Worm (Caenorhabditis elegans) whole organism, L2 larva: ENCODE measurements around the gene F46F3.3.

ENCODE experiments used
- C34F6.9 ChIP-seq: fragments of 150-350 bp; optimal IDR thresholded peaks from 2 replicates; lab custom pipeline; 2014; ENCODE audit warnings: missing biosample characterization, missing genetic modification characterization
- F13H6.1 ChIP-seq: sonication (generic microtip); optimal IDR thresholded peaks from 2 replicates; lab custom pipeline; 2016; ENCODE audit warnings: missing genetic modification characterization, missing compliant biosample characterization
- R02D3.7 ChIP-seq: fragments of 150-350 bp; optimal IDR thresholded peaks from 2 replicates; lab custom pipeline; 2014; ENCODE audit warnings: missing biosample characterization, missing genetic modification characterization
- Y55F3AM.14 ChIP-seq: fragments of 200-800 bp; sonication (Bioruptor generic); optimal IDR thresholded peaks from 2 replicates; lab custom pipeline; 2018; ENCODE audit warnings: mild to moderate bottlenecking, missing genetic modification characterization, missing compliant biosample characterization
- ZK546.5 ChIP-seq: sonication (generic microtip); optimal IDR thresholded peaks from 2 replicates; lab custom pipeline; 2017; ENCODE audit warnings: missing biosample characterization, missing genetic modification characterization
- alr-1 ChIP-seq: fragments of 150-350 bp; optimal IDR thresholded peaks from 2 replicates; lab custom pipeline; 2014; ENCODE audit warnings: missing biosample characterization, missing genetic modification characterization
- aly-2 ChIP-seq: fragments of 150-350 bp; optimal IDR thresholded peaks from 2 replicates; lab custom pipeline; 2014; ENCODE audit warnings: missing biosample characterization, missing genetic modification characterization
- ama-1 ChIP-seq: fragments of 150-350 bp; optimal IDR thresholded peaks from 2 replicates; lab custom pipeline; 2018; ENCODE audit warnings: inconsistent platforms
- ceh-16 ChIP-seq: fragments of 150-350 bp; optimal IDR thresholded peaks from 2 replicates; lab custom pipeline; 2014; ENCODE audit warnings: missing biosample characterization, missing genetic modification characterization
- ceh-82 ChIP-seq: fragments of 150-350 bp; optimal IDR thresholded peaks from 2 replicates; lab custom pipeline; 2014; ENCODE audit warnings: missing biosample characterization, missing genetic modification characterization
- crh-2 ChIP-seq: sonication (generic microtip); optimal IDR thresholded peaks from 2 replicates; lab custom pipeline; 2017; ENCODE audit warnings: missing biosample characterization, missing genetic modification characterization
- dmd-4 ChIP-seq: sonication (generic microtip); optimal IDR thresholded peaks from 2 replicates; lab custom pipeline; 2017; ENCODE audit warnings: missing biosample characterization, missing genetic modification characterization
- egl-27 ChIP-seq: sonication (generic microtip); optimal IDR thresholded peaks from 3 replicates; lab custom pipeline; 2017; ENCODE audit warnings: missing biosample characterization, missing genetic modification reagents, missing genetic modification characterization
- elt-1 ChIP-seq: fragments of 150-350 bp; optimal IDR thresholded peaks from 2 replicates; lab custom pipeline; 2014; ENCODE audit warnings: missing biosample characterization, missing genetic modification characterization
- fos-1 ChIP-seq: fragments of 150-350 bp; optimal IDR thresholded peaks from 2 replicates; lab custom pipeline; 2014; ENCODE audit warnings: missing biosample characterization, missing genetic modification characterization
- gmeb-1 ChIP-seq: fragments of 150-350 bp; optimal IDR thresholded peaks from 2 replicates; lab custom pipeline; 2014; ENCODE audit warnings: missing biosample characterization, missing genetic modification characterization
- lin-11 ChIP-seq: fragments of 150-350 bp; sonication (generic microtip); optimal IDR thresholded peaks from 2 replicates; lab custom pipeline; 2014; ENCODE audit warnings: missing biosample characterization, missing genetic modification characterization, inconsistent platforms, mixed read lengths
- lin-13 ChIP-seq: fragments of 150-350 bp; optimal IDR thresholded peaks from 2 replicates; lab custom pipeline; 2014; ENCODE audit warnings: missing biosample characterization, missing genetic modification reagents, missing genetic modification characterization
- lin-39 ChIP-seq: fragments of 150-350 bp; optimal IDR thresholded peaks from 2 replicates; lab custom pipeline; 2014; ENCODE audit warnings: missing biosample characterization, missing genetic modification reagents, missing genetic modification characterization
- lsy-2 ChIP-seq, 2 experiments: fragments of 150-350 bp in 1 of 2; sonication (generic microtip) in 1 of 2; optimal IDR thresholded peaks; 2 replicates each; lab custom pipeline; 2014 to 2017; ENCODE audit warnings: missing biosample characterization in 2 of 2, missing genetic modification characterization in 2 of 2
- mab-5 ChIP-seq: fragments of 150-350 bp; optimal IDR thresholded peaks from 2 replicates; lab custom pipeline; 2014; ENCODE audit warnings: missing biosample characterization, missing genetic modification characterization
- mdl-1 ChIP-seq, 2 experiments: fragments of 150-350 bp in 1 of 2; sonication (generic microtip) in 1 of 2; optimal IDR thresholded peaks; 2 replicates each; lab custom pipeline; 2017; ENCODE audit warnings: missing biosample characterization in 2 of 2, missing genetic modification characterization in 2 of 2
- nhr-10 ChIP-seq: sonication (generic microtip); optimal IDR thresholded peaks from 2 replicates; lab custom pipeline; 2017; ENCODE audit warnings: missing biosample characterization, missing genetic modification characterization
- nhr-11 ChIP-seq: fragments of 150-350 bp; optimal IDR thresholded peaks from 2 replicates; lab custom pipeline; 2014; ENCODE audit warnings: missing biosample characterization, missing genetic modification characterization
- nhr-12 ChIP-seq: fragments of 150-350 bp; optimal IDR thresholded peaks from 2 replicates; lab custom pipeline; 2014; ENCODE audit warnings: missing biosample characterization, missing genetic modification characterization
- nhr-129 ChIP-seq: fragments of 150-350 bp; optimal IDR thresholded peaks from 2 replicates; lab custom pipeline; 2014; ENCODE audit warnings: missing biosample characterization, missing genetic modification characterization
- nhr-21 ChIP-seq: fragments of 150-350 bp; optimal IDR thresholded peaks from 2 replicates; lab custom pipeline; 2014; ENCODE audit warnings: missing biosample characterization, missing genetic modification characterization
- nhr-23 ChIP-seq: fragments of 150-350 bp; optimal IDR thresholded peaks from 2 replicates; lab custom pipeline; 2014; ENCODE audit warnings: missing biosample characterization, missing genetic modification reagents, missing genetic modification characterization
- nhr-25 ChIP-seq: fragments of 150-350 bp; sonication (generic microtip); optimal IDR thresholded peaks from 3 replicates; lab custom pipeline; 2014; ENCODE audit warnings: missing biosample characterization, missing genetic modification characterization
- nhr-6 ChIP-seq: fragments of 150-350 bp; optimal IDR thresholded peaks from 2 replicates; lab custom pipeline; 2014; ENCODE audit warnings: missing biosample characterization, missing genetic modification characterization
- nhr-77 ChIP-seq: fragments of 150-350 bp; optimal IDR thresholded peaks from 2 replicates; lab custom pipeline; 2014; ENCODE audit warnings: missing biosample characterization, missing genetic modification characterization
- sem-4 ChIP-seq: fragments of 150-350 bp; optimal IDR thresholded peaks from 2 replicates; lab custom pipeline; 2014; ENCODE audit warnings: missing biosample characterization, missing genetic modification reagents, missing genetic modification characterization
- skn-1 ChIP-seq: sonication (generic microtip); optimal IDR thresholded peaks from 2 replicates; lab custom pipeline; 2017; ENCODE audit warnings: missing biosample characterization, missing genetic modification characterization
- snpc-4 ChIP-seq: fragments of 150-350 bp; optimal IDR thresholded peaks from 2 replicates; lab custom pipeline; 2014; ENCODE audit warnings: missing biosample characterization, missing genetic modification characterization
- zag-1 ChIP-seq: fragments of 150-350 bp; optimal IDR thresholded peaks from 2 replicates; lab custom pipeline; 2014; ENCODE audit warnings: missing biosample characterization, missing genetic modification characterization
- ztf-1 ChIP-seq: fragments of 200-800 bp; sonication (Bioruptor generic); conservative IDR thresholded peaks from 2 replicates; pipeline ENCODE4 v1.3.6; 2022; ENCODE audit warnings: missing genetic modification characterization, missing compliant biosample characterization
- ztf-11 ChIP-seq: sonication (generic microtip); optimal IDR thresholded peaks from 2 replicates; lab custom pipeline; 2017; ENCODE audit warnings: missing biosample characterization, missing genetic modification characterization
- ztf-4 ChIP-seq: fragments of 150-350 bp; optimal IDR thresholded peaks from 2 replicates; lab custom pipeline; 2014; ENCODE audit warnings: missing biosample characterization, missing genetic modification characterization

Gene F46F3.3

ce11 chrV:11697482-11697881, 30.2 kb downstream of the F46F3.3 start:
- TF ChIP-seq nhr-6 (tag; lab: Kevin White, UChicago) (no peak), ama-1 (lab: Kevin White, UChicago) (no peak), F13H6.1 (tag; lab: Kevin White, UChicago) (no peak), mdl-1 (tag; optimal IDR thresholded peaks at IDR 0.05; lab: Kevin White, UChicago) (no peak), nhr-23 (tag; lab: Kevin White, UChicago) (no peak), ztf-4 (tag; lab: Kevin White, UChicago) (no peak), aly-2 (tag; lab: Kevin White, UChicago) (no peak), lin-13 (no peak), ZK546.5 (tag; lab: Kevin White, UChicago) (no peak), sem-4 (tag; lab: Kevin White, UChicago) (peak; percentile 66), zag-1 (tag; lab: Kevin White, UChicago) (peak; percentile 6), Y55F3AM.14 (GFP tag; lab: Kevin White, UChicago) (no peak), fos-1 (tag; lab: Kevin White, UChicago) (no peak), ceh-16 (tag; lab: Kevin White, UChicago) (no peak), crh-2 (tag; lab: Kevin White, UChicago) (peak; percentile 28), nhr-12 (tag; lab: Kevin White, UChicago) (no peak), mab-5 (tag; lab: Kevin White, UChicago) (no peak), lin-39 (tag; lab: Kevin White, UChicago) (no peak), ztf-11 (tag; lab: Kevin White, UChicago) (no peak), nhr-11 (tag; lab: Kevin White, UChicago) (no peak), C34F6.9 (no peak), lsy-2 (tag; optimal IDR thresholded peaks at IDR 0.05; lab: Kevin White, UChicago) (peak in 1 of 2 experiments; percentile 16), lin-11 (tag; lab: Kevin White, UChicago) (no peak), nhr-21 (tag; lab: Kevin White, UChicago) (no peak), dmd-4 (no peak)
- TF ChIP-seq, all 48 proteins: peak for 4

- TF ChIP-seq skn-1 (no peak), ztf-1 (GFP tag; lab: Robert Waterston, UW) (no peak), alr-1 (tag; lab: Kevin White, UChicago) (no peak), nhr-10 (no peak), mab-5 (tag; lab: Kevin White, UChicago) (no peak), nhr-77 (tag; lab: Kevin White, UChicago) (no peak), snpc-4 (tag; lab: Kevin White, UChicago) (no peak), ceh-16 (tag; lab: Kevin White, UChicago) (no peak), ZK546.5 (tag; lab: Kevin White, UChicago) (no peak), ztf-11 (tag; lab: Kevin White, UChicago) (no peak)
Observed at ce11 chrV:11704658-11705057, 37.4 kb downstream of the F46F3.3 start.

- no peak for TF ChIP-seq sem-4 (tag; lab: Kevin White, UChicago)
- no peak for TF ChIP-seq nhr-21 (tag; lab: Kevin White, UChicago)
- TF ChIP-seq, all 48 proteins: peak for 0
Observed at ce11 chrV:11705399-11705798, 38.1 kb downstream of the F46F3.3 start, which contains the start of gene ceh-32. Gene ceh-32, minus strand, starts transcription at chrV:11705400.

- TF ChIP-seq nhr-25 (no peak), ztf-11 (tag; lab: Kevin White, UChicago) (no peak), ceh-82 (tag; lab: Kevin White, UChicago) (no peak), nhr-11 (tag; lab: Kevin White, UChicago) (no peak), elt-1 (tag; lab: Kevin White, UChicago) (no peak), nhr-129 (no peak), nhr-21 (tag; lab: Kevin White, UChicago) (no peak), zag-1 (tag; lab: Kevin White, UChicago) (no peak), Y55F3AM.14 (GFP tag; lab: Kevin White, UChicago) (no peak), gmeb-1 (tag; lab: Kevin White, UChicago) (no peak), fos-1 (tag; lab: Kevin White, UChicago) (no peak)
- TF ChIP-seq, all 48 proteins: peak for 0
Observed at ce11 chrV:11706353-11706752, 39.1 kb downstream of the F46F3.3 start.

ce11 chrV:11711751-11712150, 44.5 kb downstream of the F46F3.3 start:
- TF ChIP-seq ceh-82 (tag; lab: Kevin White, UChicago), result no peak
- TF ChIP-seq skn-1, result no peak
- TF ChIP-seq egl-27 (tag; lab: Kevin White, UChicago), result no peak
- no peak for TF ChIP-seq Y55F3AM.14 (GFP tag; lab: Kevin White, UChicago)
- TF ChIP-seq nhr-23 (tag; lab: Kevin White, UChicago), result no peak
- no peak for TF ChIP-seq lin-13
- TF ChIP-seq nhr-6 (tag; lab: Kevin White, UChicago), result no peak
- TF ChIP-seq nhr-77 (tag; lab: Kevin White, UChicago), result no peak
- TF ChIP-seq ZK546.5 (tag; lab: Kevin White, UChicago), result no peak
- TF ChIP-seq R02D3.7 (tag; lab: Kevin White, UChicago), result no peak
